Fruit fly (Drosophila melanogaster) whole organism, embryonic: ENCODE data around the gene fiz.

Experiments used
- Atf3 ChIP-seq: fragments of 200-800 bp; sonication (Bioruptor generic); optimal IDR thresholded peaks from 3 replicates; lab custom pipeline; 2016; ENCODE audit warnings: missing biosample characterization, missing genetic modification characterization
- Blimp-1 ChIP-seq: fragments of 200-800 bp; sonication (Bioruptor generic); optimal IDR thresholded peaks from 3 replicates; lab custom pipeline; 2018; ENCODE audit warnings: missing biosample characterization, missing genetic modification characterization, mild to moderate bottlenecking, moderate library complexity, missing genetic modification reagents
- CG11504 ChIP-seq: fragments of 200-800 bp; sonication (Bioruptor generic); optimal IDR thresholded peaks from 3 replicates; lab custom pipeline; 2019; ENCODE audit warnings: missing biosample characterization, mild to moderate bottlenecking, missing genetic modification characterization, moderate library complexity
- CG11695 ChIP-seq: fragments of 200-800 bp; sonication (Bioruptor generic); IDR thresholded peaks from 3 replicates; pipeline ENCODE4 v1.3.6; 2022; ENCODE audit warnings: missing biosample characterization, missing genetic modification characterization
- CG1233 ChIP-seq: fragments of 200-800 bp; sonication (Bioruptor generic); optimal IDR thresholded peaks from 4 replicates; lab custom pipeline; 2018; ENCODE audit warnings: missing biosample characterization, mild to moderate bottlenecking, missing genetic modification characterization
- CG12659 ChIP-seq: fragments of 200-800 bp; sonication (Bioruptor generic); optimal IDR thresholded peaks from 3 replicates; lab custom pipeline; 2017; ENCODE audit warnings: mild to moderate bottlenecking, missing biosample characterization, missing genetic modification reagents, missing genetic modification characterization
- CG14860 ChIP-seq: fragments of 200-800 bp; sonication (Bioruptor generic); IDR thresholded peaks from 3 replicates; pipeline ENCODE4 v1.3.6; 2022; ENCODE audit warnings: missing biosample characterization, missing genetic modification characterization; ENCODE audit not compliant: partially characterized antibody
- CG17912 ChIP-seq: fragments of 200-800 bp; sonication (Bioruptor generic); optimal IDR thresholded peaks from 2 replicates; lab custom pipeline; 2018; ENCODE audit warnings: missing biosample characterization, mild to moderate bottlenecking, missing genetic modification characterization
- CG18619 ChIP-seq: fragments of 200-800 bp; sonication (Bioruptor generic); optimal IDR thresholded peaks from 3 replicates; lab custom pipeline; 2017; ENCODE audit warnings: missing biosample characterization, mild to moderate bottlenecking, missing genetic modification characterization
- CG2129 ChIP-seq: fragments of 200-800 bp; sonication (Bioruptor generic); IDR thresholded peaks from 2 replicates; pipeline ENCODE4 v1.3.6; 2022; ENCODE audit warnings: missing biosample characterization, missing genetic modification characterization; ENCODE audit not compliant: partially characterized antibody
- CG30403 ChIP-seq: fragments of 200-800 bp; sonication (Bioruptor generic); optimal IDR thresholded peaks from 3 replicates; lab custom pipeline; 2016; ENCODE audit warnings: missing biosample characterization, missing genetic modification characterization
- CG32532 ChIP-seq: fragments of 200-800 bp; sonication (Bioruptor generic); IDR thresholded peaks from 2 replicates; pipeline ENCODE4 v1.3.6; 2022; ENCODE audit warnings: missing biosample characterization, missing genetic modification characterization
- CG32767 ChIP-seq: fragments of 200-800 bp; sonication (Bioruptor generic); IDR thresholded peaks from 2 replicates; pipeline ENCODE4 v1.3.6; 2022; ENCODE audit warnings: missing biosample characterization, missing genetic modification characterization
- CG3847 ChIP-seq: fragments of 200-800 bp; sonication (Bioruptor generic); IDR thresholded peaks from 2 replicates; pipeline ENCODE4 v1.3.6; 2022; ENCODE audit warnings: missing biosample characterization, missing genetic modification characterization
- CG7745 ChIP-seq: fragments of 200-800 bp; sonication (Bioruptor generic); optimal IDR thresholded peaks from 2 replicates; lab custom pipeline; 2018; ENCODE audit warnings: missing biosample characterization, mild to moderate bottlenecking, missing genetic modification characterization, moderate library complexity
- CG8359 ChIP-seq: fragments of 200-800 bp; sonication (Bioruptor generic); optimal IDR thresholded peaks from 2 replicates; lab custom pipeline; 2017; ENCODE audit warnings: missing biosample characterization, mild to moderate bottlenecking, missing genetic modification characterization, borderline replicate concordance
- CG8388 ChIP-seq: fragments of 200-800 bp; sonication (Bioruptor generic); optimal IDR thresholded peaks from 2 replicates; lab custom pipeline; 2019; ENCODE audit warnings: missing biosample characterization, mild to moderate bottlenecking, missing genetic modification characterization, moderate library complexity
- CG9609 ChIP-seq: fragments of 200-800 bp; sonication (Bioruptor generic); optimal IDR thresholded peaks from 3 replicates; lab custom pipeline; 2016; ENCODE audit warnings: missing biosample characterization, missing genetic modification characterization
- CG9932 ChIP-seq: fragments of 200-800 bp; sonication (Bioruptor generic); IDR thresholded peaks from 2 replicates; pipeline ENCODE4 v1.3.6; 2022; ENCODE audit warnings: missing biosample characterization, missing genetic modification characterization
- Deaf1 ChIP-seq: fragments of 200-800 bp; optimal IDR thresholded peaks from 3 replicates; lab custom pipeline; 2019; ENCODE audit warnings: missing biosample characterization, mild to moderate bottlenecking, missing genetic modification characterization, moderate library complexity
- Dfd ChIP-seq, 2 experiments: fragments of >200 bp; optimal IDR thresholded peaks; 2 replicates each; lab custom pipeline; 2017; ENCODE audit warnings: missing biosample characterization in 2 of 2, missing genetic modification characterization in 2 of 2
- Elba2 ChIP-seq: fragments of 200-800 bp; sonication (Bioruptor generic); optimal IDR thresholded peaks from 3 replicates; lab custom pipeline; 2016; ENCODE audit warnings: missing biosample characterization, missing genetic modification characterization
- Fer3 ChIP-seq: fragments of 200-800 bp; sonication (Bioruptor generic); optimal IDR thresholded peaks from 2 replicates; lab custom pipeline; 2018; ENCODE audit warnings: missing biosample characterization, mild to moderate bottlenecking, missing genetic modification characterization, moderate library complexity
- Hand ChIP-seq: fragments of 200-800 bp; sonication (Bioruptor generic); optimal IDR thresholded peaks from 2 replicates; lab custom pipeline; 2017; ENCODE audit warnings: mild to moderate bottlenecking, missing biosample characterization, missing genetic modification reagents, missing genetic modification characterization
- Jarid2 ChIP-seq: fragments of 200-800 bp; sonication (Bioruptor generic); optimal IDR thresholded peaks from 3 replicates; lab custom pipeline; 2017; ENCODE audit warnings: mild to moderate bottlenecking, missing biosample characterization, missing genetic modification reagents, missing genetic modification characterization
- Lpt ChIP-seq: fragments of >200 bp; optimal IDR thresholded peaks from 2 replicates; lab custom pipeline; 2018; ENCODE audit warnings: missing biosample characterization, missing genetic modification characterization
- Mes4 ChIP-seq: fragments of 200-800 bp; sonication (Bioruptor generic); optimal IDR thresholded peaks from 2 replicates; lab custom pipeline; 2016; ENCODE audit warnings: missing biosample characterization, missing genetic modification characterization
- NC2α ChIP-seq: fragments of 200-800 bp; sonication (Bioruptor generic); optimal IDR thresholded peaks from 2 replicates; lab custom pipeline; 2016; ENCODE audit warnings: missing biosample characterization, missing genetic modification characterization
- Nf-YA ChIP-seq: fragments of 200-800 bp; sonication (Bioruptor generic); IDR thresholded peaks from 2 replicates; pipeline ENCODE4 v1.3.6; 2022; ENCODE audit warnings: missing biosample characterization, missing genetic modification characterization
- Rfx ChIP-seq: fragments of 200-800 bp; sonication (Bioruptor generic); IDR thresholded peaks from 2 replicates; pipeline ENCODE4 v1.3.6; 2022; ENCODE audit warnings: missing biosample characterization, missing genetic modification characterization
- az2 ChIP-seq: fragments of 200-800 bp; sonication (Bioruptor generic); optimal IDR thresholded peaks from 3 replicates; lab custom pipeline; 2016; ENCODE audit warnings: missing biosample characterization, missing genetic modification characterization
- chn ChIP-seq: fragments of 200-800 bp; sonication (Bioruptor generic); optimal IDR thresholded peaks from 2 replicates; lab custom pipeline; 2016; ENCODE audit warnings: missing biosample characterization, missing genetic modification characterization
- crc ChIP-seq: fragments of 200-800 bp; sonication (Bioruptor generic); optimal IDR thresholded peaks from 2 replicates; lab custom pipeline; 2016; ENCODE audit warnings: missing biosample characterization, missing genetic modification characterization
- crol ChIP-seq: fragments of 200-800 bp; sonication (Bioruptor generic); IDR thresholded peaks from 2 replicates; pipeline ENCODE4 v1.3.6; 2022; ENCODE audit warnings: missing biosample characterization, missing genetic modification characterization
- da ChIP-seq: fragments of 200-800 bp; sonication (Bioruptor generic); optimal IDR thresholded peaks from 2 replicates; lab custom pipeline; 2016; ENCODE audit warnings: missing biosample characterization, missing genetic modification characterization
- dpn ChIP-seq, 2 experiments: fragments of 200-800 bp; sonication (Bioruptor generic); optimal IDR thresholded peaks; 3 replicates each; lab custom pipeline; 2016; ENCODE audit warnings: missing biosample characterization in 2 of 2, missing genetic modification characterization in 2 of 2
- ewg ChIP-seq: fragments of 200-800 bp; sonication (Bioruptor generic); optimal IDR thresholded peaks from 3 replicates; lab custom pipeline; 2017; ENCODE audit warnings: mild to moderate bottlenecking, missing biosample characterization, missing genetic modification reagents, missing genetic modification characterization
- ftz-f1 ChIP-seq: fragments of 200-800 bp; sonication (Bioruptor generic); optimal IDR thresholded peaks from 2 replicates; lab custom pipeline; 2016; ENCODE audit warnings: missing biosample characterization, missing genetic modification characterization
- fu2 ChIP-seq: fragments of 200-800 bp; sonication (Bioruptor generic); optimal IDR thresholded peaks from 2 replicates; lab custom pipeline; 2016; ENCODE audit warnings: missing biosample characterization, missing genetic modification characterization
- knrl ChIP-seq: fragments of 200-800 bp; sonication (Bioruptor generic); IDR thresholded peaks from 3 replicates; pipeline ENCODE4 v1.3.6; 2022; ENCODE audit warnings: missing biosample characterization, missing genetic modification characterization; ENCODE audit not compliant: partially characterized antibody
- nom ChIP-seq: fragments of 200-800 bp; sonication (Bioruptor generic); optimal IDR thresholded peaks from 2 replicates; lab custom pipeline; 2017; ENCODE audit warnings: missing biosample characterization, missing genetic modification characterization, mild to moderate bottlenecking, moderate library complexity, missing genetic modification reagents
- pita ChIP-seq: fragments of 200-800 bp; sonication (Bioruptor generic); optimal IDR thresholded peaks from 2 replicates; lab custom pipeline; 2017; ENCODE audit warnings: missing biosample characterization, mild to moderate bottlenecking, missing genetic modification characterization
- psq ChIP-seq: fragments of 200-800 bp; sonication (Bioruptor generic); optimal IDR thresholded peaks from 2 replicates; lab custom pipeline; 2017; ENCODE audit warnings: missing biosample characterization, missing genetic modification characterization
- repo ChIP-seq: fragments of 200-800 bp; sonication (Bioruptor generic); optimal IDR thresholded peaks from 2 replicates; lab custom pipeline; 2016; ENCODE audit warnings: missing biosample characterization, missing genetic modification characterization
- sc ChIP-seq, 3 experiments: fragments of >200 bp in 2 of 3; fragments of 200-800 bp in 1 of 3; sonication (Bioruptor generic) in 1 of 3; optimal IDR thresholded peaks; 2 replicates in 2 of 3; 3 replicates in 1 of 3; lab custom pipeline; 2017; ENCODE audit warnings: mild to moderate bottlenecking in 1 of 3, missing biosample characterization in 1 of 3, missing genetic modification characterization in 1 of 3, missing genetic modification reagents in 1 of 3
- sens-2 ChIP-seq: fragments of 200-800 bp; sonication (Bioruptor generic); IDR thresholded peaks from 2 replicates; pipeline ENCODE4 v1.3.6; 2022; ENCODE audit warnings: missing biosample characterization, missing genetic modification characterization
- sisA ChIP-seq: fragments of 200-800 bp; sonication (Bioruptor generic); IDR thresholded peaks from 2 replicates; pipeline ENCODE4 v1.3.6; 2022; ENCODE audit warnings: missing biosample characterization, missing genetic modification characterization
- slp2 ChIP-seq: fragments of 200-800 bp; sonication (Bioruptor generic); optimal IDR thresholded peaks from 2 replicates; lab custom pipeline; 2016; ENCODE audit warnings: missing biosample characterization, missing genetic modification characterization
- tgo ChIP-seq: fragments of 200-800 bp; sonication (Bioruptor generic); IDR thresholded peaks from 3 replicates; pipeline ENCODE4 v1.3.6; 2022; ENCODE audit warnings: missing biosample characterization, missing genetic modification characterization

fiz gene

dm6 chrX:14928844-14929243 lies 19.3 kb upstream of the fiz start, which contains the start of gene CG32591:
CG32591 (minus strand) TSS chrX:14928944.
- TF ChIP-seq Nf-YA (GFP tag; lab: Robert Waterston, UW) (no peak), chn (GFP tag; lab: Kevin White, UChicago) (no peak), CG12659 (GFP tag; lab: Kevin White, UChicago) (no peak), Rfx (GFP tag; lab: Robert Waterston, UW) (no peak), CG3847 (GFP tag; lab: Robert Waterston, UW) (no peak), pita (no peak), CG18619 (no peak), dpn (GFP tag; optimal IDR thresholded peaks at IDR 0.05; lab: Kevin White, UChicago) (no peak), CG30403 (GFP tag; lab: Kevin White, UChicago) (no peak), Mes4 (GFP tag; lab: Kevin White, UChicago) (no peak), CG11504 (tag; lab: Kevin White, UChicago) (no peak), tgo (GFP tag; lab: Robert Waterston, UW) (no peak), Dfd (GFP tag; optimal IDR thresholded peaks at IDR 0.05; lab: Kevin White, UChicago) (no peak), CG9609 (GFP tag; lab: Kevin White, UChicago) (no peak), CG32767 (GFP tag; lab: Robert Waterston, UW) (no peak), repo (GFP tag; lab: Kevin White, UChicago) (no peak), slp2 (no peak), ewg (GFP tag; lab: Kevin White, UChicago) (no peak)

dm6 chrX:14923277-14924019 lies 13.9 kb upstream of the fiz start, which contains the start of gene CG9503:
CG9503 (minus strand) TSS chrX:14923493.
- no peak for TF ChIP-seq nom (GFP tag; lab: Kevin White, UChicago)
- TF ChIP-seq CG14860 (GFP tag; lab: Robert Waterston, UW): no peak
- TF ChIP-seq CG2129 (GFP tag; lab: Robert Waterston, UW): no peak
- TF ChIP-seq CG8388 (GFP tag; lab: Kevin White, UChicago): peak; percentile 70
- peak; percentile 74 for TF ChIP-seq Blimp-1 (GFP tag; lab: Kevin White, UChicago)
- peak; percentile 67 for TF ChIP-seq Jarid2 (GFP tag; lab: Kevin White, UChicago)
- TF ChIP-seq Elba2 (GFP tag; lab: Kevin White, UChicago): no peak
- no peak for TF ChIP-seq CG8359 (GFP tag; lab: Kevin White, UChicago)
- no peak for TF ChIP-seq CG1233
- TF ChIP-seq fu2: no peak
- TF ChIP-seq CG9932 (GFP tag; lab: Robert Waterston, UW): no peak
- TF ChIP-seq CG11695: no peak
- TF ChIP-seq da: no peak
- no peak for TF ChIP-seq sc (optimal IDR thresholded peaks at IDR 0.05; lab: Kevin White, UChicago)
- no peak for TF ChIP-seq sc (GFP tag; optimal IDR thresholded peaks at IDR 0.05; lab: Kevin White, UChicago)
- TF ChIP-seq NC2α (GFP tag; lab: Kevin White, UChicago): no peak
- TF ChIP-seq ftz-f1 (GFP tag; lab: Kevin White, UChicago): no peak
- TF ChIP-seq crc (GFP tag; lab: Kevin White, UChicago): no peak
- TF ChIP-seq az2 (GFP tag; lab: Kevin White, UChicago): no peak
- TF ChIP-seq Atf3 (GFP tag; lab: Kevin White, UChicago): no peak
- TF ChIP-seq psq (GFP tag; lab: Kevin White, UChicago): no peak
- no peak for TF ChIP-seq Lpt
- no peak for TF ChIP-seq CG7745 (tag; lab: Kevin White, UChicago)
- no peak for TF ChIP-seq sens-2 (GFP tag; lab: Robert Waterston, UW)
- TF ChIP-seq sisA (GFP tag; lab: Robert Waterston, UW): no peak
- TF ChIP-seq CG32532 (GFP tag; lab: Robert Waterston, UW): no peak
- TF ChIP-seq Deaf1: peak; percentile 9
- 0 out of 3 replicates have a peak, but pooled peaks have one; percentile 8 for TF ChIP-seq knrl
- TF ChIP-seq Fer3: no peak
- TF ChIP-seq CG17912: no peak
- no peak for TF ChIP-seq pita
- TF ChIP-seq crol: peak; percentile 27; the same call in 1 of the 2 replicates
- TF ChIP-seq Hand (GFP tag; lab: Kevin White, UChicago): no peak
